Fruit fly (Drosophila melanogaster) S2 (cell line): Measurements from ENCODE around the gene siz.

Source experiments
- CG8478 ChIP-seq: fragments of >200 bp; optimal IDR thresholded peaks from 2 replicates; lab custom pipeline; 2018
- CTCF ChIP-seq, 2 experiments: fragments of >200 bp; optimal IDR thresholded peaks; 2 replicates each; lab custom pipeline; 2018

The siz gene

DNA sequence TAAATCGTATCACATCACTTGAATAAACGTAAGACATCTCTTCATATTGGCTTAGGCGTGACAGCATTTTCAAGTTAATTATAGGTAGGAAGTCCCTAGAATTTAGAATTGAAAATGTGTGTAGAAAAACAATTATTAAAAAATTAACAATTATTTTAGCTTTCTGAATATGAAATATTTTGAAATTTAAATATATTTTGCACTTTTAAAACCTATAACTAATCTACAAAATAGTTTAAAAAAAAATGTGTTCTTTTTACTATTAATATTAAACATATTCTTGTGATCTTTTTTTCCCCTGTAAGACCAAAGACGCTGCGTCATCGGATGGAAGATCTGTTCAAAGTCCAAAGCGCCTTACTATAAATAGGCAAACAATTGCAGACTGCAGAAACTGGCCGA is 88.2 kb downstream of the siz start:
- TF ChIP-seq CG8478, result no peak
- no peak for TF ChIP-seq CTCF (optimal IDR thresholded peaks at IDR 0.05; lab: Kevin White, UChicago)

DNA sequence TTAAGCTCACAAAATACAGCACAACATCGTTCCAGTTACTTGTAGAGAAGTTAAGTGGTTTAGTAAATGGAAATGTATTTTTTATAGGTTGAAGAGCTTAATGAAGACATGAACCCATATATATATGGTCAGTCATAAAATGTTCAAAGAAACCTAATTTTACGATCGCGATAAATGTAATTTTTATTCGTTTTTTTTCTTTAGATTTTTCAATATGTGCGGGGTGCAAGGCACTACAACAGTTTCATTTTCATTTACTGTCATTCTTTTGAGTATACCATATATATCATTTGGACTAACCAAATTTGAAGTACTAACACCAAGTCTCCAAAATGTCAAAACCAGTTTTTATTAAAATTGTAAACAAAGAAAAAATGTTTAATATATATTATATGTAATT is 89.1 kb downstream of the siz start, which contains the start of gene CG33284:
TSS of gene CG33284 (plus strand) at position 301 of the 400 bp plus-strand sequence.
- TF ChIP-seq CTCF (optimal IDR thresholded peaks at IDR 0.05; lab: Kevin White, UChicago) (no peak), CG8478 (no peak)
